Worm (Caenorhabditis elegans) whole organism, L4/young adult: ENCODE data around the gene epic-2.

ENCODE experiments used
- W03F9.2 ChIP-seq: fragments of 150-350 bp; optimal IDR thresholded peaks from 2 replicates; lab custom pipeline; 2014; ENCODE audit warnings: missing biosample characterization, missing genetic modification characterization
- dao-5 ChIP-seq: sonication (generic microtip); optimal IDR thresholded peaks from 2 replicates; lab custom pipeline; 2016; ENCODE audit warnings: missing genotype, missing genetic modification characterization, moderate library complexity, missing compliant biosample characterization
- him-1 ChIP-seq: sonication (generic microtip); optimal IDR thresholded peaks from 2 replicates; lab custom pipeline; 2016; ENCODE audit warnings: missing genotype, missing genetic modification reagents, missing genetic modification characterization, missing compliant biosample characterization

epic-2 gene

DNA sequence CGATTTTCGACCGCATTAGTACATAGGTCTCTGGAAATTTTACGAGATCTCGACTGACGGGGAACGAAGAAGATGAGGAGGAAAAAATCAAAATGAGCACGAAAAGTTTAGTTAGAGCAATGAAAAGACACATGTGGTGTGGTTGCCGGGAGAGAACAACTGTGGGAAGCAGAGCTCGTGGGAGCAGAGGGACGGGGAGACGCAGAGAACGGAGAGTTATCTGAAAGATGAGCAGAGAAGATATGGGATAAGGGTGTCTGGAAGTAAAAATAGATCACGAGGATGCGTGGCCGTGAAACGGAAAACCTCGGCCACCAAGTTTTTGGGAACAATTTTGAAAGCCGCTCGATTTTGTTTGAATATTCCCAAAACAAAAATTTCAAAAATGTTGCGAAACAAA lies 41.0 kb downstream of the epic-2 start, which contains the start of gene Y41D4A.7:
Gene Y41D4A.7, minus strand, starts transcription at position 18 of the 400 bp plus-strand sequence.
- TF ChIP-seq him-1 (no peak), W03F9.2 (tag; lab: Kevin White, UChicago) (no peak), dao-5 (no peak)

DNA sequence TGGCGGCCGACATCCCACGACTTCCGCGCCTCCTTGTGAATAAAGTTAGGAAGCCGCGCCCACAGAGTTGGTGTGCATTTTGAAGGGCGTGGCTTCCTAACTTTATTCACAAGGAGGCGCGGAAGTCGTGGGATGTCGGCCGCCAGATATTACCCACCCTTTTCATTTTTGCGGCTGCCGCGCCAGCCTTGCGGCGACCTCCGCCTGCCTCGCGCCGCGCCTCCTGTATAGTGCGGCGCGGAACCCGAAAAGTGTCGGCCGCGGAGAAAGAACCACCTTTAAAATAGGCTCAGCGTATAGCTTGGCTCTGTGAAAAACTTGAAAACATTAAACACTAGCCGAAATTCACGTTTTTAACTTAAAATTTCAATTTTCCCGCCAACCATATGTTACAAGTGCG lies 42.9 kb downstream of the epic-2 start:
- TF ChIP-seq W03F9.2 (tag; lab: Kevin White, UChicago) = no peak
- no peak for TF ChIP-seq him-1
- no peak for TF ChIP-seq dao-5

DNA sequence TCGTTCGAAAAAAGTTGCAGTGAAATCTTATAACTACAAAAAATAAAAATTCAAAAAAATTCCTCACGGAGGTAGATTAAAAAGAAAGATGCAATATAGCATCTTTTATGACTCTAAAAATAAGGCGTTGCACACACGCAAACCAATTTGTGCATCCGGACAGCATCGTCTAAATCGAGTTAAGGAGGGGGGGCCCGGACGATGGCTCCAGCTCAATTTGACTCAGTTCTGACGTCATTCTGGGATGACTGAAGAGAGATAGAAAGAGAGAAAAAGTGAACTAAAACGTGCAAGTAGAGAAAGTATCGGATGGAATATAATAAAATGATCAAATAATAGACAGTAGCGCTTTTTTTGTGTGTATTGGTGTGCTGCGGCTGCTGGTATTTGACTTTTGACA lies 45.4 kb downstream of the epic-2 start:
- TF ChIP-seq dao-5 = no peak
- TF ChIP-seq him-1 = peak; percentile 21
- TF ChIP-seq W03F9.2 (tag; lab: Kevin White, UChicago) = no peak

DNA sequence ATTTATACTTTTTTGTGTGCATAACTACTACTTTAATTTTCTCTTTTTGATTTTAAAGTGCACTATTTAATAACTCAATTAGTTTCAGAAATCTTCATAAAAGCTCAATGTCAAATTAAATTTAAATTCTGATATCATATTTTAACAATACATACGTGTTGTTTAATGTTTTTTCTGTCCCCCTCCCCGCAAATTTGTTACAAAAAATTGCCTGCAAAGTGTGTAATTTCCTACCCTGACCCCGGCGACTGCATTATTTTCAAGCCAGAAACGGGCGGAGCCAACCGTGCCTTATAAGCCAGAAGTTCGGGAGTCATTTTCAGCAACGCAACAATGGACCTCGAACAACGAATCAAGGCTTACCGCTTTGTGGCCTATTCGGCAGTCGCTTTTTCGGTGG lies 47.7 kb downstream of the epic-2 start, which contains the start of gene col-108:
Gene col-108, plus strand, starts transcription at position 301 of the 400 bp plus-strand sequence.
- TF ChIP-seq dao-5 = no peak
- TF ChIP-seq him-1 = no peak
- no peak for TF ChIP-seq W03F9.2 (tag; lab: Kevin White, UChicago)

DNA sequence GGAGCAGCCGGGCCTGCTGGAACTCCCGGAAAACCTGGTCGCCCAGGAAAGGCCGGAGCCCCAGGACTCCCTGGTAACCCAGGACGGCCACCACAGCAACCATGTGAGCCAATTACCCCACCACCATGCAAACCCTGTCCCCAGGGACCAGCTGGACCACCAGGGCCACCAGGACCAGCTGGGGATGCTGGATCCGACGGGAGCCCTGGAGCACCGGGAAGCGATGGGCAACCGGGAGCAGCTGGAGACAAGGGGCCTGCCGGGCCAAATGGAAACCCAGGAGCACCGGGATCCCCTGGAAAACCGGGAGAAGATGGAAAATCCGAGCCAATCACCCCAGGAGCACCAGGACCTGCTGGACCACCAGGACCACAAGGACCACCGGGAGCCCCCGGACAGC lies 48.5 kb downstream of the epic-2 start:
- TF ChIP-seq dao-5 = no peak
- TF ChIP-seq W03F9.2 (tag; lab: Kevin White, UChicago) = no peak
- TF ChIP-seq him-1 = no peak

DNA sequence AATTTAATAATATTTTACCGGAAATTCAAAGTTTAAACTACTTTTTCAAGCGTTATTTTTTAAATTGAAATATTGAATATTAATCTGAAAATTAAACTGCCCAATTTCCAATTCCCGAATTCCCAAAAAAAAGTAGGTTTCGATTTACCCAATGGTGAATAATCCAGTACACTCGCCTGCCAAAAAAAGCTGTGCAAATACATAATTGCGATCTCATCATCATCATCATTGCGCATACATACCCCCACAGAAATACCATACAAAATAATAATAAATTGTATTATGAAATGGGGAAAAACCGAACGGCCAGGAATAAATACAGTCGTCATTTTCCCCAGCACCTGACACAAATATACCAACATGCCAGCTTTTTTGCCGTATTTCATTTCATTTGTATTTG lies 51.3 kb downstream of the epic-2 start, which contains the start of gene Y41D4A.1:
Gene Y41D4A.1, plus strand, starts transcription at position 301 of the 400 bp plus-strand sequence.
- TF ChIP-seq W03F9.2 (tag; lab: Kevin White, UChicago) = no peak
- no peak for TF ChIP-seq dao-5
- TF ChIP-seq him-1 = no peak
